In genomic region chrX:5418555-5419044, dm6 we compare ENCODE assay signal across 1 fruit fly cellular context.
TF ChIP-seq lines count a peak whose summit lies in the region.

No protein-coding gene starts in this region.

TF ChIP-seq in whole organism, embryonic, 481 proteins besides CTCF, POLR2A, EP300 and RAD21 (continued from another document):
- TF ChIP-seq ttk (GFP tag; IDR thresholded peaks at IDR 0.05; lab: Robert Waterston, UW), result no peak
- TF ChIP-seq CG6854 (GFP tag; optimal IDR thresholded peaks at IDR 0.05; lab: Kevin White, UChicago), result no peak
- TF ChIP-seq gsb (GFP tag; IDR thresholded peaks at IDR 0.05; lab: Robert Waterston, UW), result no peak
- no peak for TF ChIP-seq jumu (GFP tag; optimal IDR thresholded peaks at IDR 0.05; lab: Kevin White, UChicago)
- no peak for TF ChIP-seq hbn (GFP tag; IDR thresholded peaks at IDR 0.05; lab: Robert Waterston, UW; ENCODE audit: partially characterized antibody)
- TF ChIP-seq Myb (GFP tag; optimal IDR thresholded peaks at IDR 0.05; lab: Kevin White, UChicago), result peak; percentile 14
- TF ChIP-seq CG6175 (GFP tag; IDR thresholded peaks at IDR 0.05; lab: Robert Waterston, UW), result no peak
- no peak for TF ChIP-seq ind (GFP tag; optimal IDR thresholded peaks at IDR 0.05; lab: Kevin White, UChicago)
- TF ChIP-seq CG1832 (GFP tag; optimal IDR thresholded peaks at IDR 0.05; lab: Kevin White, UChicago), result peak; percentile 22
- no peak for TF ChIP-seq sd (tag; optimal IDR thresholded peaks at IDR 0.05; lab: Kevin White, UChicago)
- no peak for TF ChIP-seq CG4854 (GFP tag; optimal IDR thresholded peaks at IDR 0.05; lab: Kevin White, UChicago)
- no peak for TF ChIP-seq Stat92E (GFP tag; optimal IDR thresholded peaks at IDR 0.05; lab: Kevin White, UChicago)
- TF ChIP-seq ase (GFP tag; IDR thresholded peaks at IDR 0.05; lab: Robert Waterston, UW), result no peak
- peak; percentile 64; the same call in 2 of the 3 replicates for TF ChIP-seq sr (GFP tag; IDR thresholded peaks at IDR 0.05; lab: Robert Waterston, UW)
- no peak for TF ChIP-seq kah (GFP tag; optimal IDR thresholded peaks at IDR 0.05; lab: Kevin White, UChicago)
